Worm (Caenorhabditis elegans): ENCODE measurements around the gene Y57G11C.3.

- TF ChIP-seq ama-1 (optimal IDR thresholded peaks at IDR 0.05), result no peak
- no peak for TF ChIP-seq hlh-13 (GFP tag; optimal IDR thresholded peaks at IDR 0.05)
- TF ChIP-seq fax-1 (tag; optimal IDR thresholded peaks at IDR 0.05), result no peak
- TF ChIP-seq ref-2 (tag; optimal IDR thresholded peaks at IDR 0.05), result no peak
- TF ChIP-seq hlh-6 (tag; optimal IDR thresholded peaks at IDR 0.05), result no peak
- TF ChIP-seq lin-11 (tag; optimal IDR thresholded peaks at IDR 0.05), result no peak
- no peak for TF ChIP-seq dve-1 (tag; optimal IDR thresholded peaks at IDR 0.05)
- no peak for TF ChIP-seq unc-86 (tag; optimal IDR thresholded peaks at IDR 0.05)
- no peak for TF ChIP-seq C38D4.7 (GFP tag; optimal IDR thresholded peaks at IDR 0.05)
- no peak for TF ChIP-seq fkh-6 (tag; optimal IDR thresholded peaks at IDR 0.05)
- TF ChIP-seq ceh-45 (GFP tag; IDR thresholded peaks at IDR 0.05), result no peak
- no peak for TF ChIP-seq nhr-232 (tag; optimal IDR thresholded peaks at IDR 0.05)
- no peak for TF ChIP-seq hlh-15 (tag; optimal IDR thresholded peaks at IDR 0.05)
- no peak for TF ChIP-seq ceh-31 (tag; optimal IDR thresholded peaks at IDR 0.05)
Measured at ce11 chrIV:14786374-14787136, 18.6 kb downstream of the Y57G11C.3 start, which contains the start of gene melo-1.
